Fruit fly (Drosophila melanogaster) whole organism, embryonic: ENCODE results near the gene CG15643.

Source experiments
- Abd-B ChIP-seq: fragments of 200-800 bp; sonication (Bioruptor generic); optimal IDR thresholded peaks from 2 replicates; lab custom pipeline; 2018; ENCODE audit warnings: missing biosample characterization, mild to moderate bottlenecking, missing genetic modification characterization, moderate library complexity
- Aef1 ChIP-seq: fragments of 200-800 bp; sonication (Bioruptor generic); IDR thresholded peaks from 3 replicates; pipeline ENCODE4 v1.3.6; 2022; ENCODE audit warnings: missing biosample characterization, missing genetic modification characterization
- B-H1 ChIP-seq: fragments of 200-800 bp; sonication (Bioruptor generic); IDR thresholded peaks from 3 replicates; pipeline ENCODE4 v1.3.6; 2022; ENCODE audit warnings: missing biosample characterization, missing genetic modification characterization
- CG10267 ChIP-seq: fragments of 200-800 bp; sonication (Bioruptor generic); optimal IDR thresholded peaks from 2 replicates; lab custom pipeline; 2018; ENCODE audit warnings: missing biosample characterization, mild to moderate bottlenecking, missing genetic modification characterization, moderate library complexity
- CG10543 ChIP-seq: fragments of 200-800 bp; sonication (Bioruptor generic); optimal IDR thresholded peaks from 3 replicates; lab custom pipeline; 2017; ENCODE audit warnings: missing biosample characterization, mild to moderate bottlenecking, missing genetic modification characterization, moderate library complexity
- CG10979 ChIP-seq: fragments of 200-800 bp; sonication (Bioruptor generic); optimal IDR thresholded peaks from 2 replicates; lab custom pipeline; 2018; ENCODE audit warnings: missing biosample characterization, mild to moderate bottlenecking, missing genetic modification characterization, moderate library complexity
- CG13287 ChIP-seq: fragments of 200-800 bp; sonication (Bioruptor generic); IDR thresholded peaks from 2 replicates; pipeline ENCODE4 v1.3.6; 2022; ENCODE audit warnings: missing biosample characterization, missing genetic modification characterization; ENCODE audit not compliant: partially characterized antibody
- CG14050 ChIP-seq: fragments of 200-800 bp; sonication (Bioruptor generic); IDR thresholded peaks from 3 replicates; pipeline ENCODE4 v1.3.6; 2022; ENCODE audit warnings: missing biosample characterization, missing genetic modification characterization
- CG17186 ChIP-seq: fragments of 200-800 bp; sonication (Bioruptor generic); optimal IDR thresholded peaks from 3 replicates; lab custom pipeline; 2017; ENCODE audit warnings: missing biosample characterization, missing genetic modification reagents, missing genetic modification characterization
- CG1792 ChIP-seq: fragments of 200-800 bp; sonication (Bioruptor generic); optimal IDR thresholded peaks from 2 replicates; lab custom pipeline; 2016; ENCODE audit warnings: missing biosample characterization, missing genetic modification characterization
- CG18764 ChIP-seq: fragments of 200-800 bp; sonication (Bioruptor generic); optimal IDR thresholded peaks from 3 replicates; lab custom pipeline; 2016; ENCODE audit warnings: missing biosample characterization, missing genetic modification characterization
- CG32772 ChIP-seq: fragments of 200-800 bp; sonication (Bioruptor generic); IDR thresholded peaks from 2 replicates; pipeline ENCODE4 v1.3.6; 2022; ENCODE audit warnings: missing biosample characterization, missing genetic modification characterization
- CG33557 ChIP-seq: fragments of 200-800 bp; sonication (Bioruptor generic); optimal IDR thresholded peaks from 2 replicates; lab custom pipeline; 2019; ENCODE audit warnings: missing biosample characterization, mild to moderate bottlenecking, missing genetic modification characterization, moderate library complexity
- CG34376 ChIP-seq: fragments of 200-800 bp; sonication (Bioruptor generic); optimal IDR thresholded peaks from 2 replicates; lab custom pipeline; 2018; ENCODE audit warnings: missing biosample characterization, mild to moderate bottlenecking, missing genetic modification characterization
- CG3847 ChIP-seq: fragments of 200-800 bp; sonication (Bioruptor generic); IDR thresholded peaks from 2 replicates; pipeline ENCODE4 v1.3.6; 2022; ENCODE audit warnings: missing biosample characterization, missing genetic modification characterization
- CG3995 ChIP-seq: fragments of 200-800 bp; sonication (Bioruptor generic); optimal IDR thresholded peaks from 3 replicates; lab custom pipeline; 2016; ENCODE audit warnings: missing biosample characterization, missing genetic modification characterization
- CG4282 ChIP-seq: fragments of 200-800 bp; sonication (Bioruptor generic); optimal IDR thresholded peaks from 2 replicates; lab custom pipeline; 2016; ENCODE audit warnings: missing biosample characterization, missing genetic modification characterization
- CG6272 ChIP-seq: fragments of 200-800 bp; sonication (Bioruptor generic); IDR thresholded peaks from 2 replicates; pipeline ENCODE4 v1.3.6; 2022; ENCODE audit warnings: missing biosample characterization, missing genetic modification characterization
- CG6791 ChIP-seq: fragments of 200-800 bp; sonication (Bioruptor generic); IDR thresholded peaks from 3 replicates; pipeline ENCODE4 v1.3.6; 2022; ENCODE audit warnings: missing biosample characterization, missing genetic modification characterization; ENCODE audit not compliant: partially characterized antibody
- CG8765 ChIP-seq: fragments of 200-800 bp; sonication (Bioruptor generic); IDR thresholded peaks from 2 replicates; pipeline ENCODE4 v1.3.6; 2022; ENCODE audit warnings: missing biosample characterization, missing genetic modification characterization
- CG9876 ChIP-seq: fragments of 200-800 bp; sonication (Bioruptor generic); optimal IDR thresholded peaks from 2 replicates; lab custom pipeline; 2016; ENCODE audit warnings: missing biosample characterization, missing genetic modification characterization
- Chrac-16 ChIP-seq: fragments of 200-800 bp; sonication (Bioruptor generic); optimal IDR thresholded peaks from 3 replicates; lab custom pipeline; 2016; ENCODE audit warnings: missing biosample characterization, missing genetic modification characterization
- Dek ChIP-seq: fragments of 200-800 bp; sonication (Bioruptor generic); optimal IDR thresholded peaks from 3 replicates; lab custom pipeline; 2019; ENCODE audit warnings: missing biosample characterization, mild to moderate bottlenecking, missing genetic modification characterization, moderate library complexity
- Mrtf ChIP-seq: fragments of 200-800 bp; sonication (Bioruptor generic); IDR thresholded peaks from 3 replicates; pipeline ENCODE4 v1.3.6; 2022; ENCODE audit warnings: missing biosample characterization, missing genetic modification characterization
- Nf-YC ChIP-seq: fragments of 200-800 bp; optimal IDR thresholded peaks from 3 replicates; lab custom pipeline; 2019; ENCODE audit warnings: missing biosample characterization, mild to moderate bottlenecking, missing genetic modification characterization, moderate library complexity
- NfI ChIP-seq: fragments of 200-800 bp; sonication (Bioruptor generic); optimal IDR thresholded peaks from 3 replicates; lab custom pipeline; 2018; ENCODE audit warnings: missing biosample characterization, mild to moderate bottlenecking, missing genetic modification characterization, moderate library complexity
- Poxn ChIP-seq: fragments of 200-800 bp; sonication (Bioruptor generic); IDR thresholded peaks from 2 replicates; pipeline ENCODE4 v1.3.6; 2022; ENCODE audit warnings: missing biosample characterization, missing genetic modification characterization
- Side ChIP-seq: fragments of 200-800 bp; sonication (Bioruptor generic); optimal IDR thresholded peaks from 2 replicates; lab custom pipeline; 2016; ENCODE audit warnings: missing biosample characterization, missing genetic modification characterization
- Stat92E ChIP-seq, 3 experiments: fragments of >200 bp in 2 of 3; fragments of 200-800 bp in 1 of 3; sonication (Bioruptor generic) in 1 of 3; optimal IDR thresholded peaks; 2 replicates each; lab custom pipeline; 2017 to 2019; ENCODE audit warnings: missing biosample characterization in 3 of 3, missing genetic modification characterization in 3 of 3, mild to moderate bottlenecking in 1 of 3, moderate library complexity in 1 of 3
- Vsx1 ChIP-seq: fragments of 200-800 bp; sonication (Bioruptor generic); optimal IDR thresholded peaks from 2 replicates; lab custom pipeline; 2017; ENCODE audit warnings: missing biosample characterization, mild to moderate bottlenecking, missing genetic modification characterization, missing genetic modification reagents
- amos ChIP-seq: fragments of 200-800 bp; sonication (Bioruptor generic); IDR thresholded peaks from 2 replicates; pipeline ENCODE4 v1.3.6; 2022; ENCODE audit warnings: missing biosample characterization, missing genetic modification characterization; ENCODE audit not compliant: partially characterized antibody
- bowl ChIP-seq: fragments of 200-800 bp; sonication (Bioruptor generic); IDR thresholded peaks from 2 replicates; pipeline ENCODE4 v1.3.6; 2022; ENCODE audit warnings: missing biosample characterization, missing genetic modification characterization
- chif ChIP-seq, 2 experiments: fragments of 200-800 bp; sonication (Bioruptor generic); optimal IDR thresholded peaks; 3 replicates each; lab custom pipeline; 2016; ENCODE audit warnings: missing biosample characterization in 2 of 2, missing genetic modification characterization in 2 of 2
- dimm ChIP-seq: fragments of 200-800 bp; sonication (Bioruptor generic); IDR thresholded peaks from 2 replicates; pipeline ENCODE4 v1.3.6; 2022; ENCODE audit warnings: missing biosample characterization, missing genetic modification characterization
- dpn ChIP-seq, 2 experiments: fragments of 200-800 bp; sonication (Bioruptor generic); optimal IDR thresholded peaks; 3 replicates each; lab custom pipeline; 2016; ENCODE audit warnings: missing biosample characterization in 2 of 2, missing genetic modification characterization in 2 of 2
- emc ChIP-seq: fragments of 200-800 bp; sonication (Bioruptor generic); optimal IDR thresholded peaks from 2 replicates; lab custom pipeline; 2016; ENCODE audit warnings: missing biosample characterization, missing genetic modification characterization
- ems ChIP-seq: fragments of 200-800 bp; sonication (Bioruptor generic); optimal IDR thresholded peaks from 3 replicates; lab custom pipeline; 2016; ENCODE audit warnings: missing biosample characterization, missing genetic modification characterization
- en ChIP-seq: fragments of 200-800 bp; sonication (Bioruptor generic); optimal IDR thresholded peaks from 2 replicates; lab custom pipeline; 2016; ENCODE audit warnings: missing biosample characterization, missing genetic modification characterization
- fu2 ChIP-seq: fragments of 200-800 bp; sonication (Bioruptor generic); optimal IDR thresholded peaks from 2 replicates; lab custom pipeline; 2016; ENCODE audit warnings: missing biosample characterization, missing genetic modification characterization
- gem ChIP-seq: fragments of 200-800 bp; sonication (Bioruptor generic); optimal IDR thresholded peaks from 2 replicates; lab custom pipeline; 2019; ENCODE audit warnings: missing biosample characterization, mild to moderate bottlenecking, missing genetic modification characterization, moderate library complexity
- insv ChIP-seq, 2 experiments: fragments of 200-800 bp; sonication (Bioruptor generic); optimal IDR thresholded peaks; 3 replicates each; lab custom pipeline; 2016 to 2018; ENCODE audit warnings: missing biosample characterization in 2 of 2, missing genetic modification characterization in 2 of 2
- lbe ChIP-seq: fragments of 200-800 bp; sonication (Bioruptor generic); optimal IDR thresholded peaks from 2 replicates; lab custom pipeline; 2016; ENCODE audit warnings: missing biosample characterization, mild to moderate bottlenecking, missing genetic modification characterization
- lmd ChIP-seq: fragments of 200-800 bp; sonication (Bioruptor generic); IDR thresholded peaks from 2 replicates; pipeline ENCODE4 v1.3.6; 2022; ENCODE audit warnings: missing biosample characterization, missing genetic modification characterization
- odd ChIP-seq: fragments of 200-800 bp; sonication (Bioruptor generic); optimal IDR thresholded peaks from 2 replicates; lab custom pipeline; 2017; ENCODE audit warnings: missing biosample characterization, mild to moderate bottlenecking, missing genetic modification characterization
- stc ChIP-seq: fragments of 200-800 bp; sonication (Bioruptor generic); IDR thresholded peaks from 2 replicates; pipeline ENCODE4 v1.3.6; 2022; ENCODE audit warnings: missing biosample characterization, missing genetic modification characterization
- tio ChIP-seq: fragments of 200-800 bp; sonication (Bioruptor generic); optimal IDR thresholded peaks from 2 replicates; lab custom pipeline; 2017; ENCODE audit warnings: missing biosample characterization, missing genetic modification characterization, inconsistent platforms
- toy ChIP-seq: fragments of 200-800 bp; sonication (Bioruptor generic); IDR thresholded peaks from 2 replicates; pipeline ENCODE4 v1.3.6; 2022; ENCODE audit warnings: missing biosample characterization, missing genetic modification characterization
- unc-4 ChIP-seq: fragments of 200-800 bp; sonication (Bioruptor generic); IDR thresholded peaks from 2 replicates; pipeline ENCODE4 v1.3.6; 2022; ENCODE audit warnings: missing biosample characterization, missing genetic modification characterization; ENCODE audit not compliant: partially characterized antibody
- vnd ChIP-seq: fragments of 200-800 bp; sonication (Bioruptor generic); IDR thresholded peaks from 3 replicates; pipeline ENCODE4 v1.3.6; 2022; ENCODE audit warnings: missing biosample characterization, missing genetic modification characterization; ENCODE audit not compliant: partially characterized antibody
- zen2 ChIP-seq: fragments of 200-800 bp; sonication (Bioruptor generic); IDR thresholded peaks from 3 replicates; pipeline ENCODE4 v1.3.6; 2022; ENCODE audit warnings: missing biosample characterization, missing genetic modification characterization; ENCODE audit not compliant: partially characterized antibody
- zf30C ChIP-seq: fragments of 200-800 bp; sonication (Bioruptor generic); optimal IDR thresholded peaks from 3 replicates; lab custom pipeline; 2018; ENCODE audit warnings: missing biosample characterization, mild to moderate bottlenecking, missing genetic modification characterization

CG15643 gene

dm6 chrX:15599697-15600096 lies 27.7 kb upstream of the CG15643 start (continued):
- peak; percentile 78 for TF ChIP-seq gem (tag; lab: Kevin White, UChicago)
- TF ChIP-seq bowl (GFP tag; lab: Robert Waterston, UW), result no peak
- TF ChIP-seq CG17186 (GFP tag; lab: Kevin White, UChicago), result no peak
- TF ChIP-seq Nf-YC (tag; lab: Kevin White, UChicago), result peak; percentile 25
- TF ChIP-seq chif (GFP tag; optimal IDR thresholded peaks at IDR 0.05; lab: Kevin White, UChicago), result peak; percentile 12 to 40
- no peak for TF ChIP-seq CG8765 (GFP tag; lab: Robert Waterston, UW)
- TF ChIP-seq CG33557 (GFP tag; lab: Kevin White, UChicago), result no peak
- no peak for TF ChIP-seq Stat92E (GFP tag; optimal IDR thresholded peaks at IDR 0.05; lab: Kevin White, UChicago)
- peak; percentile 62 for TF ChIP-seq stc
- peak; percentile 6 for TF ChIP-seq CG18764
- TF ChIP-seq insv (GFP tag; optimal IDR thresholded peaks at IDR 0.05; lab: Kevin White, UChicago), result no peak
- TF ChIP-seq zf30C, result no peak
- no peak for TF ChIP-seq unc-4 (GFP tag; lab: Robert Waterston, UW)
- TF ChIP-seq ems, result peak; percentile 25
- TF ChIP-seq CG3847 (GFP tag; lab: Robert Waterston, UW), result peak; percentile 42; the same call in 1 of the 2 replicates
- TF ChIP-seq CG6272 (GFP tag; lab: Robert Waterston, UW), result 0 out of 2 replicates have a peak, but pooled peaks have one; percentile 47
- peak; percentile 66 for TF ChIP-seq lmd (GFP tag; lab: Robert Waterston, UW)
- TF ChIP-seq Side, result peak; percentile 29
- TF ChIP-seq CG10543 (GFP tag; lab: Kevin White, UChicago), result no peak
- peak; percentile 62; the same call in 2 of the 3 replicates for TF ChIP-seq Mrtf
- no peak for TF ChIP-seq vnd
- TF ChIP-seq CG10267 (tag; lab: Kevin White, UChicago), result peak; percentile 27
- TF ChIP-seq CG13287 (GFP tag; lab: Robert Waterston, UW), result no peak
- peak; percentile 45 for TF ChIP-seq NfI (GFP tag; lab: Kevin White, UChicago)
- TF ChIP-seq Abd-B (GFP tag; lab: Kevin White, UChicago), result peak; percentile 47
- TF ChIP-seq CG9876 (GFP tag; lab: Kevin White, UChicago), result no peak
- TF ChIP-seq lbe (GFP tag; lab: Kevin White, UChicago), result no peak
- peak; percentile 31 for TF ChIP-seq fu2 (GFP tag; lab: Kevin White, UChicago)
- TF ChIP-seq Chrac-16 (GFP tag; lab: Kevin White, UChicago), result peak; percentile 21
- peak; percentile 2 for TF ChIP-seq tio (GFP tag; lab: Kevin White, UChicago)
- TF ChIP-seq Dek (tag; lab: Kevin White, UChicago), result peak; percentile 52
- TF ChIP-seq en (GFP tag; lab: Kevin White, UChicago), result peak; percentile 50
- TF ChIP-seq CG6791 (GFP tag; lab: Robert Waterston, UW), result no peak
- no peak for TF ChIP-seq CG4282 (GFP tag; lab: Kevin White, UChicago)
- no peak for TF ChIP-seq CG3995
- no peak for TF ChIP-seq zen2
- TF ChIP-seq CG10979 (tag; lab: Kevin White, UChicago), result peak; percentile 38
- no peak for TF ChIP-seq CG34376 (GFP tag; lab: Kevin White, UChicago)
- peak; percentile 59 for TF ChIP-seq Aef1
- no peak for TF ChIP-seq CG1792 (GFP tag; lab: Kevin White, UChicago)
- TF ChIP-seq emc, result peak; percentile 17
- TF ChIP-seq toy (GFP tag; lab: Robert Waterston, UW), result no peak
- TF ChIP-seq CG14050, result peak; percentile 51; the same call in 2 of the 3 replicates
- no peak for TF ChIP-seq dimm (GFP tag; lab: Robert Waterston, UW)
- peak; percentile 55 to 57 for TF ChIP-seq dpn (GFP tag; optimal IDR thresholded peaks at IDR 0.05; lab: Kevin White, UChicago)
- no peak for TF ChIP-seq Vsx1
- TF ChIP-seq odd (GFP tag; lab: Kevin White, UChicago), result peak; percentile 26
- peak; percentile 36; the same call in 1 of the 2 replicates for TF ChIP-seq CG32772
- TF ChIP-seq Poxn (GFP tag; lab: Robert Waterston, UW), result no peak
- TF ChIP-seq amos, result no peak
- TF ChIP-seq B-H1 (GFP tag; lab: Robert Waterston, UW), result peak; percentile 52
